Fruit fly (Drosophila melanogaster) whole organism, wandering third instar larva: ENCODE data around the gene CG4115.
A peak's percentile ranks its signal among the peaks of the same experiment; 100 is the strongest.

Experiments used
- Abd-B ChIP-seq: fragments of >200 bp; optimal IDR thresholded peaks from 2 replicates; lab custom pipeline; 2017; ENCODE audit warnings: missing biosample characterization, missing genetic modification characterization
- CG32264 ChIP-seq: fragments of 200-800 bp; sonication (Bioruptor generic); optimal IDR thresholded peaks from 2 replicates; lab custom pipeline; 2016; ENCODE audit warnings: missing biosample characterization, missing genetic modification characterization
- Hr83 ChIP-seq: fragments of 200-300 bp; sonication (Bioruptor generic); optimal IDR thresholded peaks from 2 replicates; lab custom pipeline; 2016; ENCODE audit warnings: missing biosample characterization, mild to moderate bottlenecking, missing genetic modification characterization, moderate library complexity; ENCODE audit not compliant: poor library complexity, severe bottlenecking
- Myc ChIP-seq: fragments of >200 bp; optimal IDR thresholded peaks from 2 replicates; lab custom pipeline; 2017
- Rel ChIP-seq, 2 experiments: fragments of 200-800 bp; sonication (Bioruptor generic) in 1 of 2; optimal IDR thresholded peaks; 2 replicates in 1 of 2; 3 replicates in 1 of 2; lab custom pipeline; 2016 to 2019; ENCODE audit warnings: mild to moderate bottlenecking in 2 of 2, missing biosample characterization in 2 of 2, missing genetic modification characterization in 2 of 2, moderate library complexity in 1 of 2
- br ChIP-seq: fragments of 200-800 bp; sonication (Bioruptor generic); optimal IDR thresholded peaks from 2 replicates; lab custom pipeline; 2016; ENCODE audit warnings: missing biosample characterization, missing genetic modification characterization
- brk ChIP-seq: fragments of 200-800 bp; sonication (Bioruptor generic); optimal IDR thresholded peaks from 2 replicates; lab custom pipeline; 2016; ENCODE audit warnings: missing biosample characterization, mild to moderate bottlenecking, missing genetic modification characterization
- dl ChIP-seq, 2 experiments: fragments of 175-275, 200-275 bp in 1 of 2; fragments of 200-275 bp in 1 of 2; sonication (Bioruptor generic); optimal IDR thresholded peaks; lab custom pipeline; 2018; ENCODE audit warnings: mild to moderate bottlenecking in 2 of 2, missing biosample characterization in 2 of 2, missing genetic modification characterization in 2 of 2, moderate library complexity in 2 of 2; ENCODE audit not compliant: partially characterized antibody in 2 of 2, insufficient read depth in 1 of 2
- fru ChIP-seq: fragments of 200-800 bp; sonication (Bioruptor generic); optimal IDR thresholded peaks from 3 replicates; lab custom pipeline; 2016; ENCODE audit warnings: missing biosample characterization, mild to moderate bottlenecking, missing genetic modification characterization
- h ChIP-seq: fragments of 200-800 bp; sonication (Bioruptor generic); optimal IDR thresholded peaks from 3 replicates; lab custom pipeline; 2016; ENCODE audit warnings: missing biosample characterization, mild to moderate bottlenecking, missing genetic modification characterization
- pan ChIP-seq: fragments of >200 bp; optimal IDR thresholded peaks from 2 replicates; lab custom pipeline; 2017
- psq ChIP-seq: fragments of 200-800 bp; sonication (Bioruptor generic); optimal IDR thresholded peaks from 3 replicates; lab custom pipeline; 2017; ENCODE audit warnings: missing biosample characterization, mild to moderate bottlenecking, missing genetic modification characterization, moderate library complexity

dm6 chr3R:12356044-12356443 is 3.8 kb upstream of the CG4115 start, which contains the start of gene MBD-R2:
- TF ChIP-seq pan (lab: Kevin White, UChicago) (no peak), Abd-B (no peak), Rel (GFP tag; optimal IDR thresholded peaks at IDR 0.05; lab: Kevin White, UChicago) (no peak), Rel (tag; optimal IDR thresholded peaks at IDR 0.05; lab: Kevin White, UChicago) (peak; percentile 22), psq (GFP tag; lab: Kevin White, UChicago) (no peak), brk (no peak), fru (GFP tag; lab: Kevin White, UChicago) (no peak), Myc (lab: Kevin White, UChicago) (no peak), h (GFP tag; lab: Kevin White, UChicago) (no peak), CG32264 (GFP tag; lab: Kevin White, UChicago) (no peak), Hr83 (GFP tag; lab: Kevin White, UChicago) (no peak), br (GFP tag; lab: Kevin White, UChicago) (no peak), dl (GFP tag; optimal IDR thresholded peaks at IDR 0.05; lab: Kevin White, UChicago; ENCODE audit: insufficient read depth in 1 of 2, partially characterized antibody in 2 of 2) (no peak)
